Worm (Caenorhabditis elegans): ENCODE measurements around the gene C02F5.12.

ce11 chrIII:8250007-8250683, 7.3 kb upstream of the C02F5.12 start, which contains the start of gene knl-1:
- TF ChIP-seq hmg-4 (GFP tag; optimal IDR thresholded peaks at IDR 0.05), result peak; percentile 54
- no peak for TF ChIP-seq ama-1 (optimal IDR thresholded peaks at IDR 0.05)
- TF ChIP-seq F13C5.2 (tag; optimal IDR thresholded peaks at IDR 0.05), result peak; percentile 51
- no peak for TF ChIP-seq scrt-1 (GFP tag; IDR thresholded peaks at IDR 0.05)
- TF ChIP-seq hmbx-1 (tag; optimal IDR thresholded peaks at IDR 0.05), result no peak
- no peak for TF ChIP-seq ceh-13 (GFP tag; optimal IDR thresholded peaks at IDR 0.05)
